Fruit fly (Drosophila melanogaster) whole organism, embryonic: ENCODE results near the gene Cpr23B.

ENCODE experiments used
- CG10147 ChIP-seq: fragments of 200-800 bp; sonication (Bioruptor generic); optimal IDR thresholded peaks from 2 replicates; lab custom pipeline; 2019; ENCODE audit warnings: missing biosample characterization, mild to moderate bottlenecking, missing genetic modification characterization, moderate library complexity
- CG11695 ChIP-seq: fragments of 200-800 bp; sonication (Bioruptor generic); IDR thresholded peaks from 3 replicates; pipeline ENCODE4 v1.3.6; 2022; ENCODE audit warnings: missing biosample characterization, missing genetic modification characterization
- CG12219 ChIP-seq: fragments of 200-800 bp; sonication (Bioruptor generic); optimal IDR thresholded peaks from 3 replicates; lab custom pipeline; 2018; ENCODE audit warnings: missing biosample characterization, mild to moderate bottlenecking, missing genetic modification characterization
- CG14441 ChIP-seq: fragments of 200-800 bp; sonication (Bioruptor generic); IDR thresholded peaks from 2 replicates; pipeline ENCODE4 v1.3.6; 2022; ENCODE audit warnings: missing biosample characterization, missing genetic modification characterization
- CG16863 ChIP-seq: fragments of 200-800 bp; sonication (Bioruptor generic); optimal IDR thresholded peaks from 3 replicates; lab custom pipeline; 2016; ENCODE audit warnings: missing biosample characterization, missing genetic modification characterization
- CG17802 ChIP-seq: fragments of 200-800 bp; sonication (Bioruptor generic); optimal IDR thresholded peaks from 2 replicates; lab custom pipeline; 2018; ENCODE audit warnings: missing biosample characterization, mild to moderate bottlenecking, missing genetic modification characterization, moderate library complexity
- CG17912 ChIP-seq: fragments of 200-800 bp; sonication (Bioruptor generic); optimal IDR thresholded peaks from 2 replicates; lab custom pipeline; 2018; ENCODE audit warnings: missing biosample characterization, mild to moderate bottlenecking, missing genetic modification characterization
- CG18262 ChIP-seq: fragments of 200-800 bp; optimal IDR thresholded peaks from 3 replicates; lab custom pipeline; 2019; ENCODE audit warnings: missing biosample characterization, mild to moderate bottlenecking, missing genetic modification characterization, moderate library complexity
- CG31365 ChIP-seq: fragments of 200-800 bp; sonication (Bioruptor generic); optimal IDR thresholded peaks from 2 replicates; lab custom pipeline; 2018; ENCODE audit warnings: missing biosample characterization, mild to moderate bottlenecking, missing genetic modification characterization
- CG3163 ChIP-seq: fragments of 200-800 bp; sonication (Bioruptor generic); optimal IDR thresholded peaks from 3 replicates; lab custom pipeline; 2016; ENCODE audit warnings: missing biosample characterization, missing genetic modification characterization
- CG3995 ChIP-seq: fragments of 200-800 bp; sonication (Bioruptor generic); optimal IDR thresholded peaks from 3 replicates; lab custom pipeline; 2016; ENCODE audit warnings: missing biosample characterization, missing genetic modification characterization
- CG6765 ChIP-seq: fragments of 200-800 bp; sonication (Bioruptor generic); optimal IDR thresholded peaks from 3 replicates; lab custom pipeline; 2017; ENCODE audit warnings: missing biosample characterization, mild to moderate bottlenecking, missing genetic modification characterization
- CG7839 ChIP-seq: fragments of 200-800 bp; sonication (Bioruptor generic); optimal IDR thresholded peaks from 3 replicates; lab custom pipeline; 2018; ENCODE audit warnings: missing biosample characterization, mild to moderate bottlenecking, missing genetic modification characterization, moderate library complexity
- CG7928 ChIP-seq: fragments of 200-800 bp; sonication (Bioruptor generic); optimal IDR thresholded peaks from 2 replicates; lab custom pipeline; 2017; ENCODE audit warnings: missing biosample characterization, mild to moderate bottlenecking, missing genetic modification characterization
- CG8290 ChIP-seq, 3 experiments: fragments of 200-800 bp; sonication (Bioruptor generic); optimal IDR thresholded peaks; 2 replicates each; lab custom pipeline; 2016 to 2019; ENCODE audit warnings: missing biosample characterization in 3 of 3, missing genetic modification characterization in 3 of 3, mild to moderate bottlenecking in 2 of 3, moderate library complexity in 1 of 3
- CG9609 ChIP-seq: fragments of 200-800 bp; sonication (Bioruptor generic); optimal IDR thresholded peaks from 3 replicates; lab custom pipeline; 2016; ENCODE audit warnings: missing biosample characterization, missing genetic modification characterization
- D19A ChIP-seq: fragments of 200-800 bp; optimal IDR thresholded peaks from 3 replicates; lab custom pipeline; 2019; ENCODE audit warnings: missing biosample characterization, mild to moderate bottlenecking, missing genetic modification characterization, moderate library complexity
- H2.0 ChIP-seq: fragments of 200-800 bp; sonication (Bioruptor generic); IDR thresholded peaks from 2 replicates; pipeline ENCODE4 v1.3.6; 2022; ENCODE audit warnings: missing biosample characterization, missing genetic modification characterization
- Hsf ChIP-seq: fragments of 200-800 bp; sonication (Bioruptor generic); optimal IDR thresholded peaks from 3 replicates; lab custom pipeline; 2016; ENCODE audit warnings: missing biosample characterization, missing genetic modification characterization
- Kr ChIP-seq: fragments of 200-800 bp; sonication (Bioruptor generic); optimal IDR thresholded peaks from 2 replicates; lab custom pipeline; 2017; ENCODE audit warnings: missing biosample characterization, mild to moderate bottlenecking, missing genetic modification characterization
- Mes4 ChIP-seq: fragments of 200-800 bp; sonication (Bioruptor generic); optimal IDR thresholded peaks from 2 replicates; lab custom pipeline; 2016; ENCODE audit warnings: missing biosample characterization, missing genetic modification characterization
- Opbp ChIP-seq: fragments of 200-800 bp; sonication (Bioruptor generic); IDR thresholded peaks from 3 replicates; pipeline ENCODE4 v1.3.6; 2022; ENCODE audit warnings: missing biosample characterization, missing genetic modification characterization; ENCODE audit not compliant: partially characterized antibody
- Scr ChIP-seq: fragments of 200-800 bp; sonication (Bioruptor generic); IDR thresholded peaks from 2 replicates; pipeline ENCODE4 v1.3.6; 2022; ENCODE audit warnings: missing biosample characterization, missing genetic modification characterization; ENCODE audit not compliant: partially characterized antibody
- al ChIP-seq: fragments of 200-800 bp; sonication (Bioruptor generic); IDR thresholded peaks from 2 replicates; pipeline ENCODE4 v1.3.6; 2022; ENCODE audit warnings: missing biosample characterization, missing genetic modification characterization
- amos ChIP-seq: fragments of 200-800 bp; sonication (Bioruptor generic); IDR thresholded peaks from 2 replicates; pipeline ENCODE4 v1.3.6; 2022; ENCODE audit warnings: missing biosample characterization, missing genetic modification characterization; ENCODE audit not compliant: partially characterized antibody
- ase ChIP-seq: fragments of 200-800 bp; sonication (Bioruptor generic); IDR thresholded peaks from 3 replicates; pipeline ENCODE4 v1.3.6; 2022; ENCODE audit warnings: missing biosample characterization, missing genetic modification characterization
- az2 ChIP-seq: fragments of 200-800 bp; sonication (Bioruptor generic); optimal IDR thresholded peaks from 3 replicates; lab custom pipeline; 2016; ENCODE audit warnings: missing biosample characterization, missing genetic modification characterization
- bigmax ChIP-seq: fragments of 200-800 bp; sonication (Bioruptor generic); optimal IDR thresholded peaks from 2 replicates; lab custom pipeline; 2018; ENCODE audit warnings: missing biosample characterization, mild to moderate bottlenecking, missing genetic modification characterization
- cato ChIP-seq: fragments of 200-800 bp; sonication (Bioruptor generic); optimal IDR thresholded peaks from 2 replicates; lab custom pipeline; 2016; ENCODE audit warnings: missing biosample characterization, missing genetic modification characterization, borderline replicate concordance
- ci ChIP-seq: fragments of 200-800 bp; sonication (Bioruptor generic); IDR thresholded peaks from 3 replicates; pipeline ENCODE4 v1.3.6; 2022; ENCODE audit warnings: missing biosample characterization, missing genetic modification characterization
- dmrt11E ChIP-seq: fragments of 200-800 bp; sonication (Bioruptor generic); optimal IDR thresholded peaks from 3 replicates; lab custom pipeline; 2018; ENCODE audit warnings: missing biosample characterization, mild to moderate bottlenecking, missing genetic modification characterization, moderate library complexity
- dysf ChIP-seq: fragments of 200-800 bp; sonication (Bioruptor generic); IDR thresholded peaks from 3 replicates; pipeline ENCODE4 v1.3.6; 2022; ENCODE audit warnings: missing biosample characterization, missing genetic modification characterization
- ems ChIP-seq: fragments of 200-800 bp; sonication (Bioruptor generic); optimal IDR thresholded peaks from 3 replicates; lab custom pipeline; 2016; ENCODE audit warnings: missing biosample characterization, missing genetic modification characterization
- eve ChIP-seq, 2 experiments: fragments of >200 bp; optimal IDR thresholded peaks; 2 replicates each; lab custom pipeline; 2017; ENCODE audit warnings: missing biosample characterization in 2 of 2, missing genetic modification characterization in 2 of 2
- fd102C ChIP-seq: fragments of 200-800 bp; sonication (Bioruptor generic); optimal IDR thresholded peaks from 2 replicates; lab custom pipeline; 2018; ENCODE audit warnings: missing biosample characterization, mild to moderate bottlenecking, missing genetic modification characterization, moderate library complexity
- fru ChIP-seq: fragments of >200 bp; optimal IDR thresholded peaks from 2 replicates; lab custom pipeline; 2017
- fu2 ChIP-seq: fragments of 200-800 bp; sonication (Bioruptor generic); optimal IDR thresholded peaks from 2 replicates; lab custom pipeline; 2016; ENCODE audit warnings: missing biosample characterization, missing genetic modification characterization
- gt ChIP-seq: fragments of 200-800 bp; sonication (Bioruptor generic); IDR thresholded peaks from 2 replicates; pipeline ENCODE4 v1.3.6; 2022; ENCODE audit warnings: missing biosample characterization, missing genetic modification characterization
- ken ChIP-seq: fragments of 200-800 bp; sonication (Bioruptor generic); IDR thresholded peaks from 3 replicates; pipeline ENCODE4 v1.3.6; 2022; ENCODE audit warnings: missing biosample characterization, missing genetic modification characterization
- kni ChIP-seq: fragments of 200-800 bp; sonication (Bioruptor generic); optimal IDR thresholded peaks from 3 replicates; lab custom pipeline; 2017; ENCODE audit warnings: mild to moderate bottlenecking, missing biosample characterization, missing genetic modification reagents, missing genetic modification characterization
- odd ChIP-seq: fragments of 200-800 bp; sonication (Bioruptor generic); optimal IDR thresholded peaks from 2 replicates; lab custom pipeline; 2017; ENCODE audit warnings: missing biosample characterization, mild to moderate bottlenecking, missing genetic modification characterization
- p53 ChIP-seq: fragments of 200-800 bp; sonication (Bioruptor generic); optimal IDR thresholded peaks from 2 replicates; lab custom pipeline; 2016; ENCODE audit warnings: missing biosample characterization, missing genetic modification characterization
- psq ChIP-seq: fragments of 200-800 bp; sonication (Bioruptor generic); optimal IDR thresholded peaks from 2 replicates; lab custom pipeline; 2017; ENCODE audit warnings: missing biosample characterization, missing genetic modification characterization
- pzg ChIP-seq: fragments of 200-800 bp; sonication (Bioruptor generic); optimal IDR thresholded peaks from 3 replicates; lab custom pipeline; 2018; ENCODE audit warnings: missing biosample characterization, mild to moderate bottlenecking, missing genetic modification characterization, moderate library complexity
- sc ChIP-seq, 3 experiments: fragments of >200 bp in 2 of 3; fragments of 200-800 bp in 1 of 3; sonication (Bioruptor generic) in 1 of 3; optimal IDR thresholded peaks; 2 replicates in 2 of 3; 3 replicates in 1 of 3; lab custom pipeline; 2017; ENCODE audit warnings: mild to moderate bottlenecking in 1 of 3, missing biosample characterization in 1 of 3, missing genetic modification characterization in 1 of 3, missing genetic modification reagents in 1 of 3
- twi ChIP-seq: fragments of 200-800 bp; optimal IDR thresholded peaks from 2 replicates; lab custom pipeline; 2019; ENCODE audit warnings: missing biosample characterization, mild to moderate bottlenecking, missing genetic modification characterization, moderate library complexity
- unpg ChIP-seq: fragments of 200-800 bp; sonication (Bioruptor generic); optimal IDR thresholded peaks from 3 replicates; lab custom pipeline; 2018; ENCODE audit warnings: missing biosample characterization, mild to moderate bottlenecking, missing genetic modification characterization, moderate library complexity
- wdn ChIP-seq: fragments of 200-800 bp; sonication (Bioruptor generic); IDR thresholded peaks from 2 replicates; pipeline ENCODE4 v1.3.6; 2022; ENCODE audit warnings: missing biosample characterization, missing genetic modification characterization

Gene Cpr23B

DNA sequence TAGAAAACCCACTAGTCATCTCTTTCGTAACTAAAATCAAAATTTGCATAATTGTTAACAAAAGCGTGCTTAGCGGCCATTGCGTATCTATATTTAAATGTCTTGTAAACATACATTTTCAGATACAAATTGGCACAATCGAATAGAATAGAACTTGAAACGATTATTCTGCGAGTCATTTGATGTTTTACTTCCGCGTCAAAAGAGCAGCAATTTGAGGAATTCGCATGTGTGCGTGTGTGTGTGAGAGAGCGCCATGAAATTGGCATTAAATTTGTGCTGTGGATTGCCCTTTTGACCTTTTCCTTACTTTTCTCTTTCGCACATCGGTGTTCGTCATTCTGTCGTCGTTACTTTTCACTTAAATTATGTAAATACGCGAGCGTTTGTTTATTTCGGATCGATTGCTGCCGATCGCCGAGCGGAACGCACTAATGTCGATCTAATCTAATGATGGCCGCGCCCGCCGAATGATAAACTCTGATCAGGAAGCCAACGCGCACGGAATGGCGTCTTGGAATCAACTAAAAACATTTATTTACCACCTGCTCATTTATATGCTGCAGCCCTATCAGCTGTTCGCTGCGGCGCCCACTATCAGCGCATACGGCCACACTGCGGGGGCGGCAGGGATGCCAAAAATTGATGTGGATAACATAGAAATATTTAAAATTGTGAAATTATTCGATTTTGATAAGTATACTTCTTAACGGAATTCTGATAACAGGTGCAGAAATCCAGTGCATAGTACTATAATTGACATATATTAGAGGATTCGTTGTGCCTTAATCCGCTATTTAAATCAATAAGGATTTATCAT lies 46.7 kb downstream of the Cpr23B start (continued):
- peak; percentile 34 for TF ChIP-seq CG6765 (GFP tag; lab: Kevin White, UChicago)
- TF ChIP-seq twi: peak; percentile 22
- no peak for TF ChIP-seq fru (lab: Kevin White, UChicago)
- no peak for TF ChIP-seq dmrt11E
- no peak for TF ChIP-seq Hsf (GFP tag; lab: Kevin White, UChicago)
- TF ChIP-seq CG16863 (GFP tag; lab: Kevin White, UChicago): no peak
- no peak for TF ChIP-seq psq (GFP tag; lab: Kevin White, UChicago)
- peak; percentile 30 for TF ChIP-seq CG7839 (tag; lab: Kevin White, UChicago)
- peak; percentile 57 for TF ChIP-seq kni
- TF ChIP-seq fd102C (GFP tag; lab: Kevin White, UChicago): peak; percentile 15
- TF ChIP-seq gt (GFP tag; lab: Robert Waterston, UW): no peak
- no peak for TF ChIP-seq fu2 (GFP tag; lab: Kevin White, UChicago)
- TF ChIP-seq CG9609 (GFP tag; lab: Kevin White, UChicago): no peak
- TF ChIP-seq pzg (GFP tag; lab: Kevin White, UChicago): peak; percentile 92
- peak; percentile 45 for TF ChIP-seq Mes4
- TF ChIP-seq CG3163: peak; percentile 8
- no peak for TF ChIP-seq cato
- TF ChIP-seq dysf (GFP tag; lab: Robert Waterston, UW): peak; percentile 50; the same call in 1 of the 3 replicates
- no peak for TF ChIP-seq p53 (GFP tag; lab: Kevin White, UChicago)
- TF ChIP-seq Scr (GFP tag; lab: Robert Waterston, UW): no peak
- TF ChIP-seq ase: peak; percentile 67; the same call in 2 of the 3 replicates
- no peak for TF ChIP-seq odd (GFP tag; lab: Kevin White, UChicago)
- peak; percentile 71 for TF ChIP-seq Opbp (GFP tag; lab: Robert Waterston, UW)
- TF ChIP-seq CG3995 (GFP tag; lab: Kevin White, UChicago): peak; percentile 86
- peak; percentile 86 for TF ChIP-seq ci (GFP tag; lab: Robert Waterston, UW)
- no peak for TF ChIP-seq CG18262
- TF ChIP-seq CG31365 (tag; lab: Kevin White, UChicago): peak; percentile 44
- TF ChIP-seq H2.0 (GFP tag; lab: Robert Waterston, UW): 0 out of 2 replicates have a peak, but pooled peaks have one; percentile 19
- TF ChIP-seq az2: no peak
- TF ChIP-seq CG17802: peak; percentile 37
- TF ChIP-seq CG12219 (GFP tag; lab: Kevin White, UChicago): peak; percentile 5
- TF ChIP-seq CG17912 (GFP tag; lab: Kevin White, UChicago): peak; percentile 39
- no peak for TF ChIP-seq wdn (GFP tag; lab: Robert Waterston, UW)
- TF ChIP-seq unpg (GFP tag; lab: Kevin White, UChicago): no peak
- no peak for TF ChIP-seq eve (GFP tag; optimal IDR thresholded peaks at IDR 0.05; lab: Kevin White, UChicago)
- peak; percentile 69 for TF ChIP-seq CG14441 (GFP tag; lab: Robert Waterston, UW)
- peak; percentile 65; the same call in 2 of the 3 replicates for TF ChIP-seq ken (GFP tag; lab: Robert Waterston, UW)
- peak; percentile 40 for TF ChIP-seq bigmax (GFP tag; lab: Kevin White, UChicago)
- peak; percentile 99 for TF ChIP-seq CG7928 (GFP tag; lab: Kevin White, UChicago)
- peak; percentile 33; the same call in 1 of the 2 replicates for TF ChIP-seq al (GFP tag; lab: Robert Waterston, UW)
- no peak for TF ChIP-seq Kr
- TF ChIP-seq ems: peak; percentile 30
- TF ChIP-seq D19A (tag; lab: Kevin White, UChicago): peak; percentile 20
- no peak for TF ChIP-seq sc (optimal IDR thresholded peaks at IDR 0.05; lab: Kevin White, UChicago)
- TF ChIP-seq sc (GFP tag; optimal IDR thresholded peaks at IDR 0.05; lab: Kevin White, UChicago): peak; percentile 2
- peak; percentile 56; the same call in 1 of the 2 replicates for TF ChIP-seq amos
- no peak for TF ChIP-seq CG8290 (GFP tag; optimal IDR thresholded peaks at IDR 0.05; lab: Kevin White, UChicago)
- TF ChIP-seq CG8290 (tag; optimal IDR thresholded peaks at IDR 0.05; lab: Kevin White, UChicago): peak in 1 of 2 experiments; percentile 99
- TF ChIP-seq CG11695 (GFP tag; lab: Robert Waterston, UW): no peak
- TF ChIP-seq CG10147 (GFP tag; lab: Kevin White, UChicago): no peak
